Fruit fly (Drosophila melanogaster): ENCODE results near the gene Myt1.
A peak's percentile ranks its signal among the peaks of the same experiment; 100 is the strongest.

The Myt1 gene

dm6 chr3L:5770817-5771425, 8.5 kb downstream of the Myt1 start (continued):
- TF ChIP-seq ato (GFP tag; IDR thresholded peaks at IDR 0.05; ENCODE audit: partially characterized antibody): no peak
- no peak for TF ChIP-seq CG15011 (GFP tag; optimal IDR thresholded peaks at IDR 0.05)
- peak; percentile 96 for TF ChIP-seq CG4360 (GFP tag; IDR thresholded peaks at IDR 0.05)
- TF ChIP-seq MESR4 (GFP tag; optimal IDR thresholded peaks at IDR 0.05): peak; percentile 16
- TF ChIP-seq sug (tag; optimal IDR thresholded peaks at IDR 0.05): peak; percentile 87
- TF ChIP-seq CG14965 (GFP tag; optimal IDR thresholded peaks at IDR 0.05; ENCODE audit: borderline replicate concordance): no peak
- no peak for TF ChIP-seq Doc2 (GFP tag; IDR thresholded peaks at IDR 0.05)
- peak; percentile 82 for TF ChIP-seq CG9932 (GFP tag; IDR thresholded peaks at IDR 0.05)
- TF ChIP-seq CG13287 (GFP tag; IDR thresholded peaks at IDR 0.05; ENCODE audit: partially characterized antibody): peak; percentile 17; the same call in 1 of the 2 replicates
- TF ChIP-seq CG12659 (GFP tag; optimal IDR thresholded peaks at IDR 0.05): peak; percentile 93
- TF ChIP-seq Usf (GFP tag; optimal IDR thresholded peaks at IDR 0.05): peak; percentile 61
- peak; percentile 79 for TF ChIP-seq CG31365 (tag; optimal IDR thresholded peaks at IDR 0.05)
- no peak for TF ChIP-seq Sox100B (GFP tag; optimal IDR thresholded peaks at IDR 0.05)
- TF ChIP-seq dan (GFP tag; IDR thresholded peaks at IDR 0.05): no peak
- TF ChIP-seq HLH4C (GFP tag; IDR thresholded peaks at IDR 0.05; ENCODE audit: partially characterized antibody): peak; percentile 50; the same call in 2 of the 3 replicates
- peak; percentile 91 for TF ChIP-seq zfh2 (GFP tag; optimal IDR thresholded peaks at IDR 0.05)
- TF ChIP-seq CG10431 (GFP tag; optimal IDR thresholded peaks at IDR 0.05): peak; percentile 58
- TF ChIP-seq CG9727 (GFP tag; optimal IDR thresholded peaks at IDR 0.05): peak; percentile 86
- peak; percentile 48; the same call in 1 of the 3 replicates for TF ChIP-seq CG11560 (tag; IDR thresholded peaks at IDR 0.05)
- TF ChIP-seq yki (optimal IDR thresholded peaks at IDR 0.05): no peak
- peak; percentile 51 for TF ChIP-seq kah (GFP tag; optimal IDR thresholded peaks at IDR 0.05)
- TF ChIP-seq CG14014 (GFP tag; IDR thresholded peaks at IDR 0.05): peak; percentile 68
- TF ChIP-seq Stat92E (GFP tag; optimal IDR thresholded peaks at IDR 0.05): peak in 1 of 3 experiments; percentile 19
- TF ChIP-seq CG9215 (GFP tag; IDR thresholded peaks at IDR 0.05): peak; percentile 98
- TF ChIP-seq croc (GFP tag; conservative IDR thresholded peaks at IDR 0.05): peak; percentile 48
- peak; percentile 74 for TF ChIP-seq CG12744 (GFP tag; optimal IDR thresholded peaks at IDR 0.05)
- TF ChIP-seq lmd (GFP tag; IDR thresholded peaks at IDR 0.05): peak; percentile 69
- no peak for TF ChIP-seq tna (GFP tag; IDR thresholded peaks at IDR 0.05; ENCODE audit: partially characterized antibody)
- peak; percentile 86 for TF ChIP-seq CG18262 (tag; optimal IDR thresholded peaks at IDR 0.05)
- peak; percentile 96 for TF ChIP-seq GATAe (GFP tag; conservative IDR thresholded peaks at IDR 0.05)
- TF ChIP-seq shn (GFP tag; optimal IDR thresholded peaks at IDR 0.05): peak; percentile 91
- peak in 1 of 2 experiments; percentile 75 for TF ChIP-seq insv (GFP tag; optimal IDR thresholded peaks at IDR 0.05)
- TF ChIP-seq trem (tag; optimal IDR thresholded peaks at IDR 0.05): peak; percentile 64
- TF ChIP-seq jumu (GFP tag; optimal IDR thresholded peaks at IDR 0.05): peak; percentile 83
- TF ChIP-seq btn (GFP tag; optimal IDR thresholded peaks at IDR 0.05): peak; percentile 49
- TF ChIP-seq crc (GFP tag; optimal IDR thresholded peaks at IDR 0.05): peak; percentile 75
- TF ChIP-seq Kr (GFP tag; optimal IDR thresholded peaks at IDR 0.05): no peak
- TF ChIP-seq CG2712 (tag; optimal IDR thresholded peaks at IDR 0.05): peak; percentile 87
- TF ChIP-seq CG5245 (GFP tag; optimal IDR thresholded peaks at IDR 0.05): peak; percentile 46
- peak; percentile 72 for TF ChIP-seq Six4 (GFP tag; optimal IDR thresholded peaks at IDR 0.05)
- TF ChIP-seq da (GFP tag; optimal IDR thresholded peaks at IDR 0.05): peak; percentile 78
- TF ChIP-seq ab (GFP tag; optimal IDR thresholded peaks at IDR 0.05): peak; percentile 19
- TF ChIP-seq PHDP (tag; optimal IDR thresholded peaks at IDR 0.05): peak; percentile 91
- TF ChIP-seq YL-1 (GFP tag; optimal IDR thresholded peaks at IDR 0.05): peak; percentile 90
- TF ChIP-seq Jarid2 (GFP tag; optimal IDR thresholded peaks at IDR 0.05): no peak
- peak; percentile 58 for TF ChIP-seq zf30C (GFP tag; optimal IDR thresholded peaks at IDR 0.05)
- TF ChIP-seq CrebB (tag; optimal IDR thresholded peaks at IDR 0.05): peak; percentile 85
- TF ChIP-seq CG7357 (GFP tag; IDR thresholded peaks at IDR 0.05): peak; percentile 33; the same call in 1 of the 3 replicates
- peak; percentile 93 for TF ChIP-seq Nf-YC (tag; optimal IDR thresholded peaks at IDR 0.05)
- TF ChIP-seq CG15479 (GFP tag; optimal IDR thresholded peaks at IDR 0.05): no peak

All from whole organism, embryonic.